Fruit fly (Drosophila melanogaster): Measurements from ENCODE around the gene CG17754.

DNA sequence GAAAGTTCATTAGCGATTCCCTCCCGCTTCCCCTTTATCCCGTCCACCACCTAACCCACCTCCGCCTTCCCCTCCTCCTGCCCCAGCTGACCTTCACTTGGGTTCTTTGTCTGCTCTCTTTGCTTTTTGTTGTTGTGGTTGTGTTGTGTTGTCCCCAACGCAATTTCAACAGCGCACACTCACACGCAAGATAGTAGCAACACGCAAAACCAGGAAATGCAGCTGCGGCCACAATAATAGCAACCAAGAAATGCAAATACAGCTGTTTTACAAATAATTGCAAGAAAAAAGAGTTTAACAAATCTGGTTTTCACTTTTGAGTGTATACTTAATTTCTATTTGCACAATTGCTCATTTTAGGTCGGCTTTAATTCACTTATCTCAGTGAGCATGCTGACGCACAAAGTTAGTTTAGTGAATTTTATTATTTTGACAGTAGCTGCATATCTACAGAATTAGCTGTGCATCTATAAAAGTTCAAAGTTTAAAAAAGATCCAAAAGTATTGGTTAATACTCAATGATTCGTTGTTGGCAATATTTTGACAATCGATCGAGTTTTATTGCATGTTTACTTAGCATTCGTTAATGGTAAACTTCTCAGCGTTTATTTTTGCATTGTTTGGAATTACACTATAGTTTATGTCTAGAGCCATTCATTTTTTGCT, 1.1 kb downstream of the CG17754 start:
- TF ChIP-seq Mnt (GFP tag; optimal IDR thresholded peaks at IDR 0.05) = peak; percentile 40
- TF ChIP-seq pad (GFP tag; optimal IDR thresholded peaks at IDR 0.05) = no peak
- TF ChIP-seq tj (GFP tag; optimal IDR thresholded peaks at IDR 0.05) = peak; percentile 30
